Worm (Caenorhabditis elegans): ENCODE results near the gene parg-2.
A peak's percentile ranks its signal among the peaks of the same experiment; 100 is the strongest.

The parg-2 gene

DNA sequence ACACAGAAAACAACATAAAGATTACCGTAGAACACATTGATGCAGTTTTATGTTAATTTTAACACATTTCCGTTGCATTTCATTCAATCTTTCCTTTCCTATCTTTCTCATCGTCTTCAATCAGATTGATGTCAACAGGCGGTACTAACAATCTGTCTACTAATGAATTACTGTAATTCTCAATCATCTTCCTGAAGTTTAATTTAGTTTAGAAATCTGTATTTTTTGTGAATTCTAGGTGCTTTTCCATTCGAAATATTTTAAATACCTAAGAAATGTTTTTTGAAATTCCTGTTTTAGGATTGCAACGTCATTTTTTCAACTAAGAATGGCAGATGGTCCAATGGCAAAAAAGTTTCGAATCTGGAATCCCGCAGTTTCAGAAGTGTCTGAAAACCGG is 8.8 kb upstream of the parg-2 start, which contains the start of gene F21D5.9:
Gene F21D5.9, plus strand, starts transcription at position 301 of the 400 bp plus-strand sequence.
- no peak for TF ChIP-seq daf-12 (tag; optimal IDR thresholded peaks at IDR 0.05)
- TF ChIP-seq T20F7.1 (GFP tag; optimal IDR thresholded peaks at IDR 0.05), result no peak
- no peak for TF ChIP-seq cey-2 (tag; optimal IDR thresholded peaks at IDR 0.05; ENCODE audit: borderline replicate concordance, insufficient read depth)
- no peak for TF ChIP-seq nhr-76 (tag; optimal IDR thresholded peaks at IDR 0.05)
- TF ChIP-seq nhr-102 (tag; optimal IDR thresholded peaks at IDR 0.05), result no peak
- TF ChIP-seq nhr-11 (tag; optimal IDR thresholded peaks at IDR 0.05), result no peak
- TF ChIP-seq fkh-10 (GFP tag; optimal IDR thresholded peaks at IDR 0.05), result no peak
- TF ChIP-seq nhr-237 (tag; optimal IDR thresholded peaks at IDR 0.05), result no peak
- TF ChIP-seq ceh-32 (tag; optimal IDR thresholded peaks at IDR 0.05; ENCODE audit: poor library complexity), result no peak

DNA sequence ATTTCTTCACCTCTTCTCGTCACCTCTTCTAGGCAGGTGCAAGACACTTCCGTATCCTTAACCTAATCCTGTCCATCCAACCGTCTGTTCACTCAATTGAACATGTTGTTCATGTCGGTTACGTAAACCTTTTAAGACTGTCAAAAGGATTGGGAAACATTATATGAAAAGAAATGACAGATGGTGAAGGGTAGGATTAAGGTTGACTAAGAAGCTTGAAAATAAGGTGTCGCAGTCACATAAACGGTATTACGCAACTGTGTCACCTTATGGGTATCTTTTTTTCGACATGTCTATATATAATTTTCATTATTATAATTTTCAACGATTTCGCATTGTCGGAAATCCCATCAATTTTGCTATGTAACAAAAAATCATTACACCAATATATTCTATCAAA is 7.9 kb upstream of the parg-2 start:
- no peak for TF ChIP-seq unc-39 (tag; optimal IDR thresholded peaks at IDR 0.05)
- no peak for TF ChIP-seq ceh-82 (tag; optimal IDR thresholded peaks at IDR 0.05)
- no peak for TF ChIP-seq nhr-102 (tag; optimal IDR thresholded peaks at IDR 0.05)
- TF ChIP-seq F44E2.7 (GFP tag; IDR thresholded peaks at IDR 0.05), result no peak
- no peak for TF ChIP-seq tag-97 (GFP tag; IDR thresholded peaks at IDR 0.05)
- TF ChIP-seq daf-16 (GFP tag; optimal IDR thresholded peaks at IDR 0.05), result no peak
- TF ChIP-seq daf-16 (tag; optimal IDR thresholded peaks at IDR 0.05), result no peak
- no peak for TF ChIP-seq zfp-3 (GFP tag; conservative IDR thresholded peaks at IDR 0.05)
- TF ChIP-seq vab-7 (GFP tag; IDR thresholded peaks at IDR 0.05), result no peak
- TF ChIP-seq ceh-44 (GFP tag; IDR thresholded peaks at IDR 0.05), result no peak

DNA sequence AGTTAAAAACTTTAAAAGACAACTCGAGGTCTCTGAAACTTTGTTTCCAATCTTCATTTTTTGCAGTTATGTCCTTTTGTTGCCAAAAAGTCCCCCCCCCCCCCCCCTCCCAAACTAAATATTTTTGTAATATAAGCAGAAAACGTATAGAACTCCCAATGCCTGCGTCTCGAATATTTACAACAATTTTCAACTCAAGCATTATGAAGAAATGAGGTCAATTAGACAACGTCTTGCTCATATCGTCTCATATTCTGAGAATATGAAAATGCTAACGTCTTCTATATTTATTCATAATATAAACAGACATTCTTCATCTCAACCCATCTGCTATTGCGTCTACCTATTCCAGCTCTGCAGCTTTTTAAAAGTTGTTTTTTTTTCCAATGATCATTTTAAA is 3.2 kb upstream of the parg-2 start, which contains the start of gene H23L24.1:
Gene H23L24.1, plus strand, starts transcription at position 301 of the 400 bp plus-strand sequence.
- no peak for TF ChIP-seq T26A8.4 (GFP tag; IDR thresholded peaks at IDR 0.05)
- no peak for TF ChIP-seq pqm-1 (tag; optimal IDR thresholded peaks at IDR 0.05)
- no peak for TF ChIP-seq arid-1 (GFP tag; conservative IDR thresholded peaks at IDR 0.05)
- TF ChIP-seq mep-1 (tag; optimal IDR thresholded peaks at IDR 0.05), result no peak
- no peak for TF ChIP-seq egl-27 (tag; optimal IDR thresholded peaks at IDR 0.05)
- TF ChIP-seq rbr-2 (tag; optimal IDR thresholded peaks at IDR 0.05), result no peak
- TF ChIP-seq ZK337.2 (GFP tag; IDR thresholded peaks at IDR 0.05), result no peak

DNA sequence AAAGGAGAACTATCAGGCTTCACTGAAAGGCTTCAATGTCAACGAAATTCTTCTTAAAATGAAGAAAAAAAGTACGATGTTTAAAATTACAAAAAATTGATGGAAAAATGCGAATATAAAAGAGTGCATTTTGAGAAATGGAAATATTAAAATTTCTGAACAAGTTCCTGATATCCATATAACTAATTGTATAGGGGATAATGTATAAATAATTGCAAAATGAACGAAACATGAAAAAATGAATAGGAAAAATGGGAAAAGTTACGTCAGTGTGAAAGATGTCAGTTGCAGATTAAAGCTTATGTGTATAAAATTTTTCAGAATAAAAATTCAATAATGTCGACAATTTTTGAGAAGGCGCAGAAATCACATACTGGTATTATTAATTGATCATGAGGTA is 6.9 kb downstream of the parg-2 start:
- TF ChIP-seq skn-1 (tag; optimal IDR thresholded peaks at IDR 0.05), result no peak
- no peak for TF ChIP-seq hlh-11 (tag; optimal IDR thresholded peaks at IDR 0.05)
- no peak for TF ChIP-seq madf-5 (GFP tag; IDR thresholded peaks at IDR 0.05)
- no peak for TF ChIP-seq ztf-7 (tag; optimal IDR thresholded peaks at IDR 0.05)
- TF ChIP-seq zag-1 (tag; optimal IDR thresholded peaks at IDR 0.05), result no peak
- no peak for TF ChIP-seq madf-9 (GFP tag; conservative IDR thresholded peaks at IDR 0.05)
- TF ChIP-seq unc-62 (GFP tag; optimal IDR thresholded peaks at IDR 0.05 in 1 of 2), result peak in 1 of 2 experiments; percentile 93
- no peak for TF ChIP-seq unc-62 (tag; optimal IDR thresholded peaks at IDR 0.05)

- TF ChIP-seq vab-7 (GFP tag; IDR thresholded peaks at IDR 0.05) (no peak), aha-1 (tag) (peak; percentile 72)
These were observed 9.4 kb downstream of the parg-2 start, which contains the start of gene H23L24.4 for ce11 chrIV:8705504-8705903. H23L24.4 (minus strand) TSS chrIV:8705604.

ce11 chrIV:8697436-8697835 is 17.5 kb downstream of the parg-2 start, which contains the start of gene ttll-11:
ttll-11 (plus strand) TSS chrIV:8697736.
- no peak for TF ChIP-seq lir-3 (tag; optimal IDR thresholded peaks at IDR 0.05)
- TF ChIP-seq dmd-9 (GFP tag; IDR thresholded peaks at IDR 0.05), result no peak
- no peak for TF ChIP-seq nhr-42 (GFP tag; IDR thresholded peaks at IDR 0.05)
- TF ChIP-seq T26A8.4 (GFP tag; IDR thresholded peaks at IDR 0.05), result no peak
- no peak for TF ChIP-seq nhr-48 (tag; optimal IDR thresholded peaks at IDR 0.05)
- peak in 1 of 2 experiments; percentile 21 for TF ChIP-seq unc-62 (GFP tag; optimal IDR thresholded peaks at IDR 0.05 in 1 of 2)
- TF ChIP-seq unc-62 (tag; optimal IDR thresholded peaks at IDR 0.05), result no peak
- TF ChIP-seq nhr-6 (tag; optimal IDR thresholded peaks at IDR 0.05), result no peak
- TF ChIP-seq nhr-11 (tag; optimal IDR thresholded peaks at IDR 0.05), result peak; percentile 15

Measured in whole organism, L4 larva.